Worm (Caenorhabditis elegans): Measurements from ENCODE around the gene C39D10.7.

C39D10.7 gene

ce11 chrX:7901840-7902239, 11.9 kb downstream of the C39D10.7 start:
- TF ChIP-seq nhr-80 (tag; optimal IDR thresholded peaks at IDR 0.05) (peak; percentile 77), attf-5 (GFP tag; optimal IDR thresholded peaks at IDR 0.05) (no peak)

ce11 chrX:7900180-7900579, 13.6 kb downstream of the C39D10.7 start:
- TF ChIP-seq C17E4.6 (GFP tag; IDR thresholded peaks at IDR 0.05) (no peak), Y53G8AR.9 (GFP tag; conservative IDR thresholded peaks at IDR 0.05) (no peak), mcd-1 (GFP tag; IDR thresholded peaks at IDR 0.05) (no peak), B0261.1 (tag; optimal IDR thresholded peaks at IDR 0.05) (no peak), K12H6.12 (tag; optimal IDR thresholded peaks at IDR 0.05) (no peak), ceh-91 (GFP tag; IDR thresholded peaks at IDR 0.05) (no peak), him-1 (tag; optimal IDR thresholded peaks at IDR 0.05) (no peak), sea-2 (GFP tag; IDR thresholded peaks at IDR 0.05) (no peak), egl-44 (GFP tag; IDR thresholded peaks at IDR 0.05) (no peak), T26A5.8 (tag; optimal IDR thresholded peaks at IDR 0.05) (no peak), hlh-26 (GFP tag; conservative IDR thresholded peaks at IDR 0.05) (no peak), lin-54 (GFP tag; optimal IDR thresholded peaks at IDR 0.05) (no peak)

- no peak for TF ChIP-seq tbx-9 (tag; optimal IDR thresholded peaks at IDR 0.05; ENCODE audit: borderline replicate concordance)
- no peak for TF ChIP-seq F57A8.1 (GFP tag; optimal IDR thresholded peaks at IDR 0.05)
- TF ChIP-seq snpc-1.3 (tag; optimal IDR thresholded peaks at IDR 0.05; ENCODE audit: insufficient read depth), result peak; percentile 60
- TF ChIP-seq Y95B8A.8 (GFP tag; IDR thresholded peaks at IDR 0.05), result no peak
- TF ChIP-seq F49E8.2 (tag; optimal IDR thresholded peaks at IDR 0.05; ENCODE audit: insufficient read depth), result peak; percentile 2
- peak; percentile 0 for TF ChIP-seq ztf-18 (tag; optimal IDR thresholded peaks at IDR 0.05)
- peak; percentile 12 for TF ChIP-seq snpc-1.1 (tag; optimal IDR thresholded peaks at IDR 0.05; ENCODE audit: insufficient read depth)
- no peak for TF ChIP-seq attf-3 (GFP tag; conservative IDR thresholded peaks at IDR 0.05)
- TF ChIP-seq mxl-1 (tag; optimal IDR thresholded peaks at IDR 0.05), result peak; percentile 58
- TF ChIP-seq D2030.7 (GFP tag; IDR thresholded peaks at IDR 0.05), result peak; percentile 36; the same call in 1 of the 2 replicates
- no peak for TF ChIP-seq sea-2 (GFP tag; IDR thresholded peaks at IDR 0.05)
- TF ChIP-seq efl-1 (GFP tag; optimal IDR thresholded peaks at IDR 0.05), result no peak
- TF ChIP-seq him-1 (tag; optimal IDR thresholded peaks at IDR 0.05), result peak; percentile 60
- no peak for TF ChIP-seq hmg-1.2 (GFP tag; IDR thresholded peaks at IDR 0.05)
- 0 out of 2 replicates have a peak, but pooled peaks have one; percentile 24 for TF ChIP-seq ekl-4 (GFP tag; IDR thresholded peaks at IDR 0.05)
- peak; percentile 84 for TF ChIP-seq B0261.1 (tag; optimal IDR thresholded peaks at IDR 0.05)
- TF ChIP-seq egl-18 (GFP tag; IDR thresholded peaks at IDR 0.05), result no peak
- no peak for TF ChIP-seq dpff-1 (tag; optimal IDR thresholded peaks at IDR 0.05)
- TF ChIP-seq B0336.3 (GFP tag; IDR thresholded peaks at IDR 0.05), result no peak
- peak; percentile 61; the same call in 1 of the 2 replicates for TF ChIP-seq nfyb-1 (GFP tag; IDR thresholded peaks at IDR 0.05)
- TF ChIP-seq gei-17 (GFP tag; optimal IDR thresholded peaks at IDR 0.05), result no peak
- TF ChIP-seq K12H6.12 (tag; optimal IDR thresholded peaks at IDR 0.05), result no peak
- peak; percentile 93 for TF ChIP-seq tbp1 (GFP tag; optimal IDR thresholded peaks at IDR 0.05)
- no peak for TF ChIP-seq egrh-3 (GFP tag; IDR thresholded peaks at IDR 0.05)
- TF ChIP-seq lin-26 (GFP tag; IDR thresholded peaks at IDR 0.05), result peak; percentile 86
- TF ChIP-seq lsl-1 (GFP tag; optimal IDR thresholded peaks at IDR 0.05), result no peak
- TF ChIP-seq ztf-26 (tag; optimal IDR thresholded peaks at IDR 0.05), result peak; percentile 29
- no peak for TF ChIP-seq hrde-1 (tag; optimal IDR thresholded peaks at IDR 0.05; ENCODE audit: borderline replicate concordance)
- TF ChIP-seq ceh-27 (GFP tag; optimal IDR thresholded peaks at IDR 0.05), result no peak
- no peak for TF ChIP-seq F39B2.1 (GFP tag; IDR thresholded peaks at IDR 0.05)
- no peak for TF ChIP-seq dox-1 (GFP tag; IDR thresholded peaks at IDR 0.05)
- peak; percentile 52 for TF ChIP-seq nhr-90 (tag; optimal IDR thresholded peaks at IDR 0.05)
- no peak for TF ChIP-seq aptf-3 (GFP tag; IDR thresholded peaks at IDR 0.05)
- TF ChIP-seq rec-8 (tag; optimal IDR thresholded peaks at IDR 0.05), result peak; percentile 18 to 40
- TF ChIP-seq bed-1 (GFP tag; IDR thresholded peaks at IDR 0.05), result no peak
Measured at ce11 chrX:7898131-7898530, 15.6 kb downstream of the C39D10.7 start.
